Fruit fly (Drosophila melanogaster) Kc167 (cell line): ENCODE data around the gene PLCXD.

Source experiments
- Myc ChIP-seq: fragments of >200 bp; optimal IDR thresholded peaks from 2 replicates; lab custom pipeline; 2017; ENCODE audit warnings: missing external identifiers
- Sin3A ChIP-seq: fragments of >200 bp; optimal IDR thresholded peaks from 2 replicates; lab custom pipeline; 2018; ENCODE audit warnings: missing external identifiers
- h ChIP-seq: fragments of >200 bp; optimal IDR thresholded peaks from 3 replicates; lab custom pipeline; 2018; ENCODE audit warnings: missing external identifiers
- insv ChIP-seq: fragments of >200 bp; optimal IDR thresholded peaks from 3 replicates; lab custom pipeline; 2018; ENCODE audit warnings: missing external identifiers
- psq ChIP-seq: fragments of >200 bp; optimal IDR thresholded peaks from 2 replicates; lab custom pipeline; 2017; ENCODE audit warnings: missing external identifiers
- ttk ChIP-seq: sonication (Bioruptor generic); optimal IDR thresholded peaks from 2 replicates; lab custom pipeline; 2017; ENCODE audit warnings: missing external identifiers

dm6 chr2L:12075850-12076249, 26.6 kb downstream of the PLCXD start, which contains the start of gene CG14947:
- TF ChIP-seq psq (lab: Kevin White, UChicago) (no peak), Myc (lab: Kevin White, UChicago) (no peak), h (lab: Kevin White, UChicago) (no peak), insv (no peak), ttk (lab: Kevin White, UChicago) (no peak), Sin3A (lab: Kevin White, UChicago) (no peak)
